Worm (Caenorhabditis elegans) whole organism, young adult: ENCODE measurements around the gene glct-6.

Experiments
- B0336.3 ChIP-seq: fragments of 200-800 bp; sonication (Bioruptor generic); IDR thresholded peaks from 2 replicates; pipeline ENCODE4 v1.3.6; 2022; ENCODE audit warnings: missing genetic modification characterization, missing compliant biosample characterization
- C17E4.6 ChIP-seq: fragments of 200-800 bp; sonication (Bioruptor generic); IDR thresholded peaks from 2 replicates; pipeline ENCODE4 v1.3.6; 2022; ENCODE audit warnings: missing genetic modification reagents, missing genetic modification characterization, missing compliant biosample characterization
- F22D6.2 ChIP-seq: sonication (generic microtip); optimal IDR thresholded peaks from 2 replicates; lab custom pipeline; 2016; ENCODE audit warnings: mild to moderate bottlenecking, missing genetic modification characterization, missing compliant biosample characterization
- Y67H2A.10 ChIP-seq: fragments of 200-800 bp; sonication (Bioruptor generic); conservative IDR thresholded peaks from 2 replicates; pipeline ENCODE4 v1.3.6; 2022; ENCODE audit warnings: missing genetic modification reagents, missing genetic modification characterization, missing compliant biosample characterization
- attf-3 ChIP-seq: fragments of 200-800 bp; sonication (Bioruptor generic); conservative IDR thresholded peaks from 2 replicates; pipeline ENCODE4 v1.3.6; 2022; ENCODE audit warnings: missing genetic modification reagents, missing genetic modification characterization, missing compliant biosample characterization
- ceh-100 ChIP-seq: fragments of 200-800 bp; sonication (Bioruptor generic); IDR thresholded peaks from 2 replicates; pipeline ENCODE4 v1.3.6; 2022; ENCODE audit warnings: missing genetic modification reagents, missing genetic modification characterization, missing compliant biosample characterization
- ceh-58 ChIP-seq: fragments of 200-800 bp; sonication (Bioruptor generic); IDR thresholded peaks from 2 replicates; pipeline ENCODE4 v1.3.6; 2022; ENCODE audit warnings: missing genetic modification characterization, missing compliant biosample characterization
- chd-7 ChIP-seq: sonication (generic microtip); optimal IDR thresholded peaks from 2 replicates; lab custom pipeline; 2016; ENCODE audit warnings: mild to moderate bottlenecking, missing genetic modification characterization, moderate library complexity, missing compliant biosample characterization
- dox-1 ChIP-seq: fragments of 200-800 bp; sonication (Bioruptor generic); IDR thresholded peaks from 2 replicates; pipeline ENCODE4 v1.3.6; 2022; ENCODE audit warnings: missing genetic modification reagents, missing genetic modification characterization, missing compliant biosample characterization
- dpl-1 ChIP-seq: fragments of 150-350 bp; optimal IDR thresholded peaks from 2 replicates; lab custom pipeline; 2014; ENCODE audit warnings: missing biosample characterization, missing genetic modification reagents, missing genetic modification characterization
- gei-17 ChIP-seq: fragments of 200-800 bp; sonication (Bioruptor generic); optimal IDR thresholded peaks from 2 replicates; lab custom pipeline; 2018; ENCODE audit warnings: mild to moderate bottlenecking, missing genetic modification characterization, missing compliant biosample characterization
- hlh-12 ChIP-seq: sonication (generic microtip); optimal IDR thresholded peaks from 2 replicates; lab custom pipeline; 2016; ENCODE audit warnings: missing genetic modification characterization, missing compliant biosample characterization
- hmg-1.2 ChIP-seq: fragments of 200-800 bp; sonication (Bioruptor generic); IDR thresholded peaks from 2 replicates; pipeline ENCODE4 v1.3.6; 2022; ENCODE audit warnings: missing genetic modification reagents, missing genetic modification characterization, missing compliant biosample characterization
- hrde-1 ChIP-seq: sonication (generic microtip); optimal IDR thresholded peaks from 2 replicates; lab custom pipeline; 2016; ENCODE audit warnings: missing genetic modification characterization, mild to moderate bottlenecking, missing compliant biosample characterization, moderate library complexity, missing genotype, missing genetic modification reagents, borderline replicate concordance
- let-526 ChIP-seq: fragments of 200-800 bp; sonication (Bioruptor generic); IDR thresholded peaks from 2 replicates; pipeline ENCODE4 v1.3.6; 2022; ENCODE audit warnings: missing genetic modification reagents, missing genetic modification characterization, missing compliant biosample characterization
- let-607 ChIP-seq, 2 experiments: fragments of 200-800 bp in 1 of 2; sonication (Bioruptor generic) in 1 of 2; sonication (generic microtip) in 1 of 2; optimal IDR thresholded peaks; 2 replicates each; lab custom pipeline; 2016 to 2018; ENCODE audit warnings: mild to moderate bottlenecking in 2 of 2, missing compliant biosample characterization in 2 of 2, missing genetic modification characterization in 2 of 2, moderate library complexity in 2 of 2, missing genotype in 1 of 2
- mcd-1 ChIP-seq: fragments of 200-800 bp; sonication (Bioruptor generic); IDR thresholded peaks from 2 replicates; pipeline ENCODE4 v1.3.6; 2022; ENCODE audit warnings: missing genetic modification reagents, missing genetic modification characterization, missing compliant biosample characterization
- mes-4 ChIP-seq: sonication (generic microtip); optimal IDR thresholded peaks from 2 replicates; lab custom pipeline; 2016; ENCODE audit warnings: missing genotype, missing genetic modification characterization, missing compliant biosample characterization
- nfya-1 ChIP-seq: sonication (generic microtip); optimal IDR thresholded peaks from 2 replicates; lab custom pipeline; 2017; ENCODE audit warnings: antibody characterized with exemption, missing compliant biosample characterization, missing genetic modification characterization, borderline replicate concordance; ENCODE audit not compliant: insufficient read depth
- nhr-179 ChIP-seq: sonication (generic microtip); optimal IDR thresholded peaks from 2 replicates; lab custom pipeline; 2016; ENCODE audit warnings: mild to moderate bottlenecking, missing genetic modification characterization, missing compliant biosample characterization
- nhr-27 ChIP-seq: fragments of 200-800 bp; sonication (Bioruptor generic); optimal IDR thresholded peaks from 2 replicates; lab custom pipeline; 2018; ENCODE audit warnings: mild to moderate bottlenecking, missing genetic modification characterization, moderate library complexity, missing compliant biosample characterization
- nhr-80 ChIP-seq: sonication (generic microtip); optimal IDR thresholded peaks from 2 replicates; lab custom pipeline; 2016; ENCODE audit warnings: missing genetic modification characterization, missing compliant biosample characterization
- repo-1 ChIP-seq: sonication (generic microtip); optimal IDR thresholded peaks from 2 replicates; lab custom pipeline; 2017; ENCODE audit warnings: mild to moderate bottlenecking, missing genetic modification characterization, missing compliant biosample characterization
- rpc-1 ChIP-seq, 2 experiments: fragments of 150-350 bp in 1 of 2; sonication (generic microtip) in 1 of 2; optimal IDR thresholded peaks; 2 replicates each; lab custom pipeline; 2014 to 2018; ENCODE audit warnings: missing biosample characterization in 1 of 2, missing genetic modification characterization in 1 of 2, missing genetic modification reagents in 1 of 2, missing genotype in 1 of 2
- sdz-38 ChIP-seq: sonication (generic microtip); optimal IDR thresholded peaks from 2 replicates; lab custom pipeline; 2016; ENCODE audit warnings: missing genotype, missing genetic modification characterization, missing compliant biosample characterization
- sptf-2 ChIP-seq: fragments of 200-800 bp; sonication (Bioruptor generic); optimal IDR thresholded peaks from 2 replicates; lab custom pipeline; 2018; ENCODE audit warnings: mild to moderate bottlenecking, missing genetic modification characterization, missing compliant biosample characterization
- tbx-9 ChIP-seq: sonication (generic microtip); optimal IDR thresholded peaks from 2 replicates; lab custom pipeline; 2016; ENCODE audit warnings: borderline replicate concordance, missing genetic modification characterization, inconsistent platforms, missing compliant biosample characterization
- tlf-1 ChIP-seq: fragments of 200-800 bp; sonication (Bioruptor generic); optimal IDR thresholded peaks from 2 replicates; lab custom pipeline; 2018; ENCODE audit warnings: mild to moderate bottlenecking, missing genetic modification characterization, missing compliant biosample characterization
- zfh-2 ChIP-seq: fragments of 200-800 bp; sonication (Bioruptor generic); conservative IDR thresholded peaks from 2 replicates; pipeline ENCODE4 v1.3.6; 2022; ENCODE audit warnings: missing genetic modification reagents, missing genetic modification characterization, missing compliant biosample characterization
- ztf-3 ChIP-seq: fragments of 200-800 bp; sonication (Bioruptor generic); optimal IDR thresholded peaks from 2 replicates; lab custom pipeline; 2018; ENCODE audit warnings: mild to moderate bottlenecking, missing genetic modification characterization, missing compliant biosample characterization
- ztf-6 ChIP-seq: fragments of 200-800 bp; sonication (Bioruptor generic); IDR thresholded peaks from 2 replicates; pipeline ENCODE4 v1.3.6; 2022; ENCODE audit warnings: missing genetic modification reagents, missing genetic modification characterization, missing compliant biosample characterization

The glct-6 gene

DNA sequence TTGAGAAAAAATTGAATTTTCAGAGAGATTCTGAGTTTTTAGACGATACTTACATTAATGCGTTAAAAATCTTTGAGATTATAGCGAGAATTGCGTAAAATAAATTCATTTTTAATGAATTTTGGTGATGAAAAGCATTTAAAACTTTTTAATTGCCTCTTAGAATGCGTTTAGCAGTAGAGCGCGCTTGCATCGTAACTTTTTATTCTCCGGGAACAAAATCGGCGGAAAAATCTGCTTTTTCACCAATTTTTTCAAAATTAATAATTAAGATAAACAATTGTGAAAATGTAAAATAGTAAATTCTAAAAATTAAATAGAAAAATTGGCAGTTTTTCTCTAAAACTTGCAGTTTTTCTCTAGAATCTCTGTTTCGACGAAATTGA lies 31.2 kb downstream of the glct-6 start:
- TF ChIP-seq sdz-38 (tag; lab: Kevin White, UChicago), result no peak
- TF ChIP-seq dox-1 (GFP tag; lab: Robert Waterston, UW), result no peak
- TF ChIP-seq mcd-1, result peak; percentile 57; the same call in 1 of the 2 replicates
- peak; percentile 66 for TF ChIP-seq ceh-100 (GFP tag; lab: Robert Waterston, UW)

DNA sequence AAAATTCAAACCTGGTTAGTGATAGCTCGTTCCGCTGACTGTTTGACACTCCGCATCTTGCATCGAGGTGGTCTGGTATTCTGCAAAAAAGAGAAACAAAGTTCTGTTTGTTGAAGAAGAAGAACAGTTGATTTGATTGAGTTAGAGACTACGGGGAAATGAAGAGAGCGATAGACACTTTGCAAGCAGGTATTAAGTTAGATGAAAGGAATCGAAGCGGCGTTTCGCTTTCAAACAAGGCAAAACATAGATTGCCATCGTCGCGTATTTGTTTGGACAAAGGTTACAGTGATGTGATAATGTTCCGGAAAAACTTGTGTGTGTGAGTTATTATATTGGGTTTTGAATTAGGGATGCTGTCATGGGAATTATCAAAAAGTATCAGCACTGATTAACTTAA lies 33.2 kb downstream of the glct-6 start:
- TF ChIP-seq nhr-80 (tag; lab: Kevin White, UChicago) (peak; percentile 11), C17E4.6 (GFP tag; lab: Robert Waterston, UW) (no peak)
- TF ChIP-seq, all 124 proteins: peak for 1

DNA sequence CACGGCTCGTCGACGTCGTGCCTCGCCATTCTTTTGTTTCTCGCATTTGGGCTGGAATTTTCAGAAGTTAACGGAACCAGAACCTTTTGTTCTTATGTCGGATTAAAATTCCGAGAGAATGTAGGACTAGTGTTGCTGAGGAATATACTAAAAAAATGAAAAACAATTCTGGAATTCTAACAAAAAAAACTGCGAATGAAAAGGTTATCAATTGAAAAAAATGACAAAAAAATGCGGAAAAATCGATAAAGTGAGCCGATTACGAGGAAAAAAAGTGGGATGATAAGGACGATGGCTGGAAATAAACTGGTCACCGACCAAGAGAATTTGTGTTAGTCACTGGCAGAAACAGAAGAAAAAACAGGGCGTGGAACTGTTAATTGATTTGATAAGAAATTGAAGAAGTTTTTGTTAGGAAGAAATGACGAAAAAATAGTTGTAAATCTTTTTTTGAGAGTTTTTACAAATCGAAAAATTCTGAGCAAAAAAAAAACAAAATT lies 35.3 kb downstream of the glct-6 start, which contains the start of gene bris-1:
TSS of gene bris-1 (minus strand) at position 51 of the 500 bp plus-strand sequence.
- no peak for TF ChIP-seq repo-1 (tag; lab: Kevin White, UChicago)
- TF ChIP-seq nhr-80 (tag; lab: Kevin White, UChicago), result peak; percentile 88
- no peak for TF ChIP-seq hlh-12 (tag; lab: Kevin White, UChicago)
- no peak for TF ChIP-seq B0336.3 (GFP tag; lab: Robert Waterston, UW)
- no peak for TF ChIP-seq nhr-27 (tag; lab: Kevin White, UChicago)
- TF ChIP-seq nhr-179 (tag; lab: Kevin White, UChicago), result no peak
- 0 out of 2 replicates have a peak, but pooled peaks have one; percentile 14 for TF ChIP-seq ceh-58 (GFP tag; lab: Robert Waterston, UW)

DNA sequence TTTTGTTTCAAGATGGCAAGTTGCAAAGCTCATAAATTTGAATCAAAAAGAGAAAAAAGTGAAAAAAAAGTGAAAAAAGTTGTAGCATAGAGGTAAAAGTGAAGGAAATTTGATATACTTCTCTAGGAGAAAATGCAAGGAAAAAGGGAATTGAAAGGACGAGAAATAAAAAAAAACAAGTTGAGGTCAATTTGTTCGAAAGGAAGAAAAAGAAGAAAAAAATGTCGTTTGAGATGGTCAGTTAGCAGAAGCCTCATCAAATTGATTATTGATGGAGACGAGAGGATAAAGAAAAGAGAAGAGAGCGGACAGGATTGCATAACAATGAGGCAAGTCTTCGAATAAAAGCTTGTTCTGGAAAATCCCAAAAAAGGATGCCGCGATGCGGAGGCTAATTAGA lies 36.1 kb downstream of the glct-6 start:
- TF ChIP-seq zfh-2 (GFP tag; lab: Robert Waterston, UW) (no peak), let-607 (tag; optimal IDR thresholded peaks at IDR 0.05; lab: Kevin White, UChicago) (no peak), ztf-6 (no peak), F22D6.2 (no peak), dpl-1 (GFP tag; lab: Kevin White, UChicago) (no peak), gei-17 (GFP tag; lab: Kevin White, UChicago) (no peak), attf-3 (no peak), Y67H2A.10 (GFP tag; lab: Robert Waterston, UW) (no peak), repo-1 (tag; lab: Kevin White, UChicago) (no peak), ztf-3 (GFP tag; lab: Kevin White, UChicago) (no peak)

DNA sequence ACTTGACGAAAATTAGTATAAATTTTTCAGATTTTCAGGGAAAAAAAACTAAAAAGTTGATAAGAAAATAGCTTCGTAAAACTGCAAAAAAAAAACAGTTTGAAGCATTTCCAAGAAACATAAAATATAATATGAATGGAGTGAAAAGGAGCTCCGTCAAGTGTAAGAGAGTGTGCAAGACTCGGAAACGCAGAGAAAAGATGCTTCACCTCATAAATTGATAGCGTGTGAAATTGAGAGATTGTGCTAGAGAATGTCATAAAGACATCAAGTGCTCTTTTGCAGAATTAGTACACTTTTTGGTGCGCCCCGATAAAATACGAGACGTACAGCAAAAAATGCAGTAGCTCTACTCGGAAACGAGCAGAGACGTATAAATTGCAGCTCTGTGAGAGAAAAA lies 37.5 kb downstream of the glct-6 start:
- TF ChIP-seq tlf-1 (GFP tag; lab: Kevin White, UChicago), result no peak
- no peak for TF ChIP-seq chd-7
- TF ChIP-seq nhr-80 (tag; lab: Kevin White, UChicago), result peak; percentile 59
- TF ChIP-seq hmg-1.2 (GFP tag; lab: Robert Waterston, UW), result peak; percentile 73
- TF ChIP-seq, all 124 proteins: peak for 2

DNA sequence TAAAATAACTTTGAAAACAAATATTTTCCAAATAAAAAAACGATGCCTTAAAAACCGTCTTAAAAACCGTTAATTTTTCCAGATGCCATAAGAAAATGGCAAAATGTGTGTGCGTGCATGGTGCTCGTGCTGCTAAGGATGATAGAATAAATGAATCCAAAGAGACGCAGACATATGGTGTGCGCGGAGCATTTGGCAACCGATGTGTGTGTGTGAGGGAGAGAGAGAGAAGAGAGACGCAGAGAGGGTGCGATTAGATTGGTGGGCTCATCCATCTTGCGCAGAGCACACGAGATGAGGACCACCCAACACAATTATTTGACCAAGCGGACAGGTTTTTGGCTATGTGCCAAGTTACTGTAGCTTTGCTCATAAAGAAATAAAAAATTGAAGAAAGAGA lies 40.7 kb downstream of the glct-6 start:
- no peak for TF ChIP-seq ceh-58 (GFP tag; lab: Robert Waterston, UW)
- no peak for TF ChIP-seq sptf-2
- no peak for TF ChIP-seq dox-1 (GFP tag; lab: Robert Waterston, UW)
- no peak for TF ChIP-seq nfya-1
- no peak for TF ChIP-seq mes-4
- peak; percentile 49; the same call in 1 of the 2 replicates for TF ChIP-seq hmg-1.2 (GFP tag; lab: Robert Waterston, UW)

DNA sequence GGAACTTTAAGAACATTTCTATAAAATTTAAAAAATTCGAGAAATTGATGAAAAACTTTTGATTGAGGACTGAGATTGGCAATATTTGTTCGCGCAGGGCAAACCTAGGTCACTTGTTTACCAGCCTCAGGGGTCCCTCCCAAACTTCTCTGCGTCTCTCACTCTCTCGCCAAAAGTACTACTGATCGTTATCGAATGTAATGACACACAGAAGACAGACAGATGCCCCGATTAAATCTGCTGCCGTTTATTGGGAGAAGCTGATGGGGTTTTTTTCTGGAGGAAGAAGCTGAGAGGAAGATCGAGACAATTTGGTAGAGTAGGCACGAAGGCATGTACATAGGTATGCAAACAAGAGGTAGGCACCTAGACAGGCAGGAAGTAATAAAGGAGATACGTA lies 41.4 kb downstream of the glct-6 start:
- TF ChIP-seq rpc-1 (optimal IDR thresholded peaks at IDR 0.05; lab: Kevin White, UChicago), result no peak
- TF ChIP-seq rpc-1 (tag; optimal IDR thresholded peaks at IDR 0.05; lab: Kevin White, UChicago), result no peak
- no peak for TF ChIP-seq mcd-1
- TF ChIP-seq tbx-9, result no peak
- no peak for TF ChIP-seq nfya-1
- no peak for TF ChIP-seq hrde-1 (tag; lab: Kevin White, UChicago)
- no peak for TF ChIP-seq let-526 (GFP tag; lab: Robert Waterston, UW)
